Fruit fly (Drosophila melanogaster): ENCODE data around the gene del.

DNA sequence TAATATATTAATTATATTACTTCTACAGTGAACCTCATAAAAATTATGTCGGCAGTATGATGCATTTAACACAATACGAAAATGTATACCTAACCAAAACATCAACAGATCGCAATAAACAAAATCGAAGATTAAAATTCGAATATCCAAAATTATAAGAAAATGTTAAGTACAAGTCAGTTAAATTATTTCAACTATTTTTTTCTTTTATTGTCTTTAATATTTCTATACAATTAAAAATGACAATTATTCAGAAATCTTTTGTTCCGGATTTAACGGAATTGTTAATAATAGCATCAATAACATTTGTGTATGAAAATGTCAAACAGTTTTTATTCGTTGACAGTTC lies 5.9 kb downstream of the del start:
- TF ChIP-seq pan (optimal IDR thresholded peaks at IDR 0.05) (no peak), usp (GFP tag; optimal IDR thresholded peaks at IDR 0.05) (no peak)
